Fruit fly (Drosophila melanogaster) whole organism, embryonic: ENCODE measurements around the gene CG43295.

Experiments used
- B-H2 ChIP-seq: fragments of 200-800 bp; sonication (Bioruptor generic); optimal IDR thresholded peaks from 2 replicates; lab custom pipeline; 2018; ENCODE audit warnings: missing biosample characterization, mild to moderate bottlenecking, missing genetic modification characterization
- CG10366 ChIP-seq: fragments of 200-800 bp; sonication (Bioruptor generic); IDR thresholded peaks from 2 replicates; pipeline ENCODE4 v1.3.6; 2022; ENCODE audit warnings: missing biosample characterization, missing genetic modification characterization
- CG11456 ChIP-seq: fragments of 200-800 bp; sonication (Bioruptor generic); IDR thresholded peaks from 3 replicates; pipeline ENCODE4 v1.3.6; 2022; ENCODE audit warnings: missing biosample characterization, missing genetic modification characterization
- CG12104 ChIP-seq: fragments of 200-800 bp; sonication (Bioruptor generic); optimal IDR thresholded peaks from 3 replicates; lab custom pipeline; 2016; ENCODE audit warnings: missing biosample characterization, missing genetic modification characterization
- CG13775 ChIP-seq: fragments of 200-800 bp; sonication (Bioruptor generic); optimal IDR thresholded peaks from 3 replicates; lab custom pipeline; 2017; ENCODE audit warnings: missing biosample characterization, mild to moderate bottlenecking, missing genetic modification characterization
- CG13894 ChIP-seq: fragments of 200-800 bp; sonication (Bioruptor generic); optimal IDR thresholded peaks from 3 replicates; lab custom pipeline; 2018; ENCODE audit warnings: missing biosample characterization, mild to moderate bottlenecking, missing genetic modification characterization, moderate library complexity
- CG14860 ChIP-seq: fragments of 200-800 bp; sonication (Bioruptor generic); IDR thresholded peaks from 3 replicates; pipeline ENCODE4 v1.3.6; 2022; ENCODE audit warnings: missing biosample characterization, missing genetic modification characterization; ENCODE audit not compliant: partially characterized antibody
- CG15011 ChIP-seq: fragments of 200-800 bp; sonication (Bioruptor generic); optimal IDR thresholded peaks from 3 replicates; lab custom pipeline; 2018; ENCODE audit warnings: missing biosample characterization, mild to moderate bottlenecking, missing genetic modification characterization
- CG15479 ChIP-seq: fragments of 200-800 bp; sonication (Bioruptor generic); optimal IDR thresholded peaks from 3 replicates; lab custom pipeline; 2019; ENCODE audit warnings: missing biosample characterization, mild to moderate bottlenecking, missing genetic modification characterization, moderate library complexity
- CG1602 ChIP-seq: fragments of 200-800 bp; sonication (Bioruptor generic); optimal IDR thresholded peaks from 3 replicates; lab custom pipeline; 2016; ENCODE audit warnings: missing biosample characterization, missing genetic modification characterization
- CG16813 ChIP-seq: fragments of 200-800 bp; sonication (Bioruptor generic); IDR thresholded peaks from 3 replicates; pipeline ENCODE4 v1.3.6; 2022; ENCODE audit warnings: missing biosample characterization, missing genetic modification characterization; ENCODE audit not compliant: partially characterized antibody
- CG16863 ChIP-seq: fragments of 200-800 bp; sonication (Bioruptor generic); optimal IDR thresholded peaks from 3 replicates; lab custom pipeline; 2016; ENCODE audit warnings: missing biosample characterization, missing genetic modification characterization
- CG17802 ChIP-seq: fragments of 200-800 bp; sonication (Bioruptor generic); optimal IDR thresholded peaks from 2 replicates; lab custom pipeline; 2018; ENCODE audit warnings: missing biosample characterization, mild to moderate bottlenecking, missing genetic modification characterization, moderate library complexity
- CG17912 ChIP-seq: fragments of 200-800 bp; sonication (Bioruptor generic); optimal IDR thresholded peaks from 2 replicates; lab custom pipeline; 2018; ENCODE audit warnings: missing biosample characterization, mild to moderate bottlenecking, missing genetic modification characterization
- CG18619 ChIP-seq: fragments of 200-800 bp; sonication (Bioruptor generic); optimal IDR thresholded peaks from 3 replicates; lab custom pipeline; 2017; ENCODE audit warnings: missing biosample characterization, mild to moderate bottlenecking, missing genetic modification characterization
- CG32532 ChIP-seq: fragments of 200-800 bp; sonication (Bioruptor generic); IDR thresholded peaks from 2 replicates; pipeline ENCODE4 v1.3.6; 2022; ENCODE audit warnings: missing biosample characterization, missing genetic modification characterization
- CG32772 ChIP-seq: fragments of 200-800 bp; sonication (Bioruptor generic); IDR thresholded peaks from 2 replicates; pipeline ENCODE4 v1.3.6; 2022; ENCODE audit warnings: missing biosample characterization, missing genetic modification characterization
- CG3281 ChIP-seq: fragments of 200-800 bp; sonication (Bioruptor generic); optimal IDR thresholded peaks from 3 replicates; lab custom pipeline; 2017; ENCODE audit warnings: missing biosample characterization, mild to moderate bottlenecking, missing genetic modification characterization
- CG7963 ChIP-seq: fragments of 200-800 bp; sonication (Bioruptor generic); IDR thresholded peaks from 3 replicates; pipeline ENCODE4 v1.3.6; 2022; ENCODE audit warnings: missing biosample characterization, missing genetic modification characterization; ENCODE audit not compliant: partially characterized antibody
- CG7987 ChIP-seq: fragments of 200-800 bp; sonication (Bioruptor generic); optimal IDR thresholded peaks from 2 replicates; lab custom pipeline; 2018; ENCODE audit warnings: missing biosample characterization, mild to moderate bottlenecking, missing genetic modification characterization, moderate library complexity
- CG8478 ChIP-seq: fragments of >200 bp; optimal IDR thresholded peaks from 2 replicates; lab custom pipeline; 2018
- Dref ChIP-seq: fragments of 200-800 bp; sonication (Bioruptor generic); IDR thresholded peaks from 2 replicates; pipeline ENCODE4 v1.3.6; 2022; ENCODE audit warnings: missing biosample characterization, missing genetic modification characterization
- Drgx ChIP-seq: fragments of 200-800 bp; sonication (Bioruptor generic); IDR thresholded peaks from 2 replicates; pipeline ENCODE4 v1.3.6; 2022; ENCODE audit warnings: missing biosample characterization, missing genetic modification characterization
- GATAe ChIP-seq: fragments of 200-800 bp; sonication (Bioruptor generic); conservative IDR thresholded peaks from 2 replicates; pipeline ENCODE4 v1.3.6; 2022; ENCODE audit warnings: missing biosample characterization, missing genetic modification characterization
- HLHmδ ChIP-seq: fragments of 200-800 bp; sonication (Bioruptor generic); optimal IDR thresholded peaks from 2 replicates; lab custom pipeline; 2018; ENCODE audit warnings: missing biosample characterization, mild to moderate bottlenecking, missing genetic modification characterization, moderate library complexity
- Hr3 ChIP-seq: fragments of 200-800 bp; sonication (Bioruptor generic); optimal IDR thresholded peaks from 3 replicates; lab custom pipeline; 2016; ENCODE audit warnings: missing biosample characterization, missing genetic modification characterization
- Lim3 ChIP-seq: fragments of 200-800 bp; sonication (Bioruptor generic); IDR thresholded peaks from 2 replicates; pipeline ENCODE4 v1.3.6; 2022; ENCODE audit warnings: missing biosample characterization, missing genetic modification characterization
- MTF-1 ChIP-seq: fragments of 200-800 bp; sonication (Bioruptor generic); optimal IDR thresholded peaks from 2 replicates; lab custom pipeline; 2018; ENCODE audit warnings: missing biosample characterization, mild to moderate bottlenecking, missing genetic modification characterization, borderline replicate concordance
- Myb ChIP-seq: fragments of 200-800 bp; sonication (Bioruptor generic); optimal IDR thresholded peaks from 2 replicates; lab custom pipeline; 2016; ENCODE audit warnings: missing biosample characterization, missing genetic modification characterization
- NK7.1 ChIP-seq: fragments of 200-800 bp; sonication (Bioruptor generic); optimal IDR thresholded peaks from 3 replicates; lab custom pipeline; 2016; ENCODE audit warnings: missing biosample characterization, missing genetic modification characterization
- Nf-YA ChIP-seq: fragments of 200-800 bp; sonication (Bioruptor generic); IDR thresholded peaks from 2 replicates; pipeline ENCODE4 v1.3.6; 2022; ENCODE audit warnings: missing biosample characterization, missing genetic modification characterization
- Six4 ChIP-seq: fragments of 200-800 bp; sonication (Bioruptor generic); optimal IDR thresholded peaks from 2 replicates; lab custom pipeline; 2016; ENCODE audit warnings: missing biosample characterization, missing genetic modification characterization
- YL-1 ChIP-seq: fragments of 200-800 bp; sonication (Bioruptor generic); optimal IDR thresholded peaks from 3 replicates; lab custom pipeline; 2017; ENCODE audit warnings: missing biosample characterization, mild to moderate bottlenecking, missing genetic modification characterization
- bcd ChIP-seq: fragments of 200-800 bp; sonication (Bioruptor generic); optimal IDR thresholded peaks from 2 replicates; lab custom pipeline; 2017; ENCODE audit warnings: missing biosample characterization, mild to moderate bottlenecking, missing genetic modification characterization
- chn ChIP-seq: fragments of 200-800 bp; sonication (Bioruptor generic); optimal IDR thresholded peaks from 2 replicates; lab custom pipeline; 2016; ENCODE audit warnings: missing biosample characterization, missing genetic modification characterization
- cwo ChIP-seq: fragments of 200-800 bp; sonication (Bioruptor generic); optimal IDR thresholded peaks from 3 replicates; lab custom pipeline; 2017; ENCODE audit warnings: missing biosample characterization, missing genetic modification characterization, mild to moderate bottlenecking, moderate library complexity, missing genetic modification reagents
- dmrt99B ChIP-seq: fragments of 200-800 bp; sonication (Bioruptor generic); optimal IDR thresholded peaks from 2 replicates; lab custom pipeline; 2018; ENCODE audit warnings: missing biosample characterization, mild to moderate bottlenecking, missing genetic modification characterization, moderate library complexity
- ewg ChIP-seq: fragments of 200-800 bp; sonication (Bioruptor generic); optimal IDR thresholded peaks from 3 replicates; lab custom pipeline; 2017; ENCODE audit warnings: mild to moderate bottlenecking, missing biosample characterization, missing genetic modification reagents, missing genetic modification characterization
- gem ChIP-seq: fragments of 200-800 bp; sonication (Bioruptor generic); optimal IDR thresholded peaks from 2 replicates; lab custom pipeline; 2019; ENCODE audit warnings: missing biosample characterization, mild to moderate bottlenecking, missing genetic modification characterization, moderate library complexity
- lab ChIP-seq: fragments of 200-800 bp; sonication (Bioruptor generic); optimal IDR thresholded peaks from 3 replicates; lab custom pipeline; 2017; ENCODE audit warnings: missing biosample characterization, missing genetic modification characterization, mild to moderate bottlenecking, moderate library complexity, missing genetic modification reagents
- nom ChIP-seq: fragments of 200-800 bp; sonication (Bioruptor generic); optimal IDR thresholded peaks from 2 replicates; lab custom pipeline; 2017; ENCODE audit warnings: missing biosample characterization, missing genetic modification characterization, mild to moderate bottlenecking, moderate library complexity, missing genetic modification reagents
- odd ChIP-seq: fragments of 200-800 bp; sonication (Bioruptor generic); optimal IDR thresholded peaks from 2 replicates; lab custom pipeline; 2017; ENCODE audit warnings: missing biosample characterization, mild to moderate bottlenecking, missing genetic modification characterization
- shn ChIP-seq: fragments of 200-800 bp; sonication (Bioruptor generic); optimal IDR thresholded peaks from 3 replicates; lab custom pipeline; 2016; ENCODE audit warnings: missing biosample characterization, missing genetic modification characterization
- slp2 ChIP-seq: fragments of 200-800 bp; sonication (Bioruptor generic); optimal IDR thresholded peaks from 2 replicates; lab custom pipeline; 2016; ENCODE audit warnings: missing biosample characterization, missing genetic modification characterization
- sug ChIP-seq: fragments of 200-800 bp; optimal IDR thresholded peaks from 2 replicates; lab custom pipeline; 2019; ENCODE audit warnings: missing biosample characterization, mild to moderate bottlenecking, missing genetic modification characterization, moderate library complexity
- tll ChIP-seq, 2 experiments: fragments of 200-800 bp in 1 of 2; fragments of >200 bp in 1 of 2; sonication (Bioruptor generic) in 1 of 2; optimal IDR thresholded peaks; 2 replicates each; lab custom pipeline; 2017 to 2019; ENCODE audit warnings: missing biosample characterization in 2 of 2, missing genetic modification characterization in 2 of 2, mild to moderate bottlenecking in 1 of 2, moderate library complexity in 1 of 2
- toy ChIP-seq: fragments of 200-800 bp; sonication (Bioruptor generic); IDR thresholded peaks from 2 replicates; pipeline ENCODE4 v1.3.6; 2022; ENCODE audit warnings: missing biosample characterization, missing genetic modification characterization
- trem ChIP-seq: fragments of 200-800 bp; optimal IDR thresholded peaks from 3 replicates; lab custom pipeline; 2019; ENCODE audit warnings: missing biosample characterization, mild to moderate bottlenecking, missing genetic modification characterization, moderate library complexity
- wor ChIP-seq: fragments of 200-800 bp; sonication (Bioruptor generic); IDR thresholded peaks from 2 replicates; pipeline ENCODE4 v1.3.6; 2022; ENCODE audit warnings: missing biosample characterization, missing genetic modification characterization
- zen ChIP-seq: fragments of 200-800 bp; sonication (Bioruptor generic); optimal IDR thresholded peaks from 3 replicates; lab custom pipeline; 2018; ENCODE audit warnings: missing biosample characterization, mild to moderate bottlenecking, missing genetic modification characterization, moderate library complexity
- zfh2 ChIP-seq: fragments of 200-800 bp; sonication (Bioruptor generic); optimal IDR thresholded peaks from 2 replicates; lab custom pipeline; 2016; ENCODE audit warnings: missing biosample characterization, missing genetic modification characterization

CG43295 gene

DNA sequence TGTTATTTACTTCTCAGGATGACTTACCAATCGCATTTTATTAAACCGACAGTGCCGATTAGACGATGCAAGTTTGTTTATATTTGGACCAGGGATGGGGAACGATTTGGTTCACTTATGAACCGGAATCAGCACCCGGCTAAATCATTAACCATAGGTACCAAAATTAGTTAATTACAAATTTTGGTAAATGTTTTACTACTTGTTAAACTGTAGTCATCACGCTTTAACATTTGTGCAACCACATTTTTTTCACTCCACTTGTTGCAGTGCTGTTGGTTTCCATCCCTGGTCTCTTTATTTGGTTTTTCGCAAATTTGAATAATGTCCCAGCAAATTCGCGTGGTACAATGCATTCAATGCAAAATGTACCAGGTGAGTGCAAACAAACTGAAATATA lies at the start of gene CG43295, which contains the start of gene IntS9 (continued):
- TF ChIP-seq wor (GFP tag; lab: Robert Waterston, UW) (peak; percentile 69), CG13894 (tag; lab: Kevin White, UChicago) (no peak), CG32532 (peak; percentile 86), CG17802 (tag; lab: Kevin White, UChicago) (peak; percentile 64), CG15479 (no peak), CG16863 (GFP tag; lab: Kevin White, UChicago) (peak; percentile 87), Lim3 (GFP tag; lab: Robert Waterston, UW) (no peak), dmrt99B (no peak), CG13775 (GFP tag; lab: Kevin White, UChicago) (peak; percentile 84), YL-1 (GFP tag; lab: Kevin White, UChicago) (peak; percentile 65), lab (GFP tag; lab: Kevin White, UChicago) (no peak), Drgx (GFP tag; lab: Robert Waterston, UW) (peak; percentile 84), Hr3 (peak; percentile 83), zen (tag; lab: Kevin White, UChicago) (peak; percentile 86), Dref (GFP tag; lab: Robert Waterston, UW) (peak; percentile 26; the same call in 1 of the 2 replicates), nom (no peak), CG7963 (GFP tag; lab: Robert Waterston, UW) (no peak), MTF-1 (no peak), NK7.1 (GFP tag; lab: Kevin White, UChicago) (peak; percentile 62), CG16813 (GFP tag; lab: Robert Waterston, UW) (no peak), ewg (GFP tag; lab: Kevin White, UChicago) (peak; percentile 63), toy (GFP tag; lab: Robert Waterston, UW) (no peak), chn (GFP tag; lab: Kevin White, UChicago) (peak; percentile 90), cwo (GFP tag; lab: Kevin White, UChicago) (no peak), CG18619 (GFP tag; lab: Kevin White, UChicago) (peak; percentile 41), CG1602 (GFP tag; lab: Kevin White, UChicago) (peak; percentile 81), CG15011 (no peak), tll (GFP tag; optimal IDR thresholded peaks at IDR 0.05; lab: Kevin White, UChicago) (no peak), CG3281 (GFP tag; lab: Kevin White, UChicago) (peak; percentile 72), Nf-YA (GFP tag; lab: Robert Waterston, UW) (peak; percentile 65; the same call in 1 of the 2 replicates), B-H2 (no peak), Myb (GFP tag; lab: Kevin White, UChicago) (peak; percentile 70), CG17912 (peak; percentile 16), CG8478 (lab: Kevin White, UChicago) (no peak), bcd (GFP tag; lab: Kevin White, UChicago) (peak; percentile 72), sug (tag; lab: Kevin White, UChicago) (no peak), GATAe (GFP tag; lab: Robert Waterston, UW) (peak; percentile 46), zfh2 (GFP tag; lab: Kevin White, UChicago) (peak; percentile 91), slp2 (GFP tag; lab: Kevin White, UChicago) (peak; percentile 81), odd (GFP tag; lab: Kevin White, UChicago) (no peak), CG14860 (no peak), CG10366 (GFP tag; lab: Robert Waterston, UW) (peak; percentile 79), HLHmδ (no peak), trem (tag; lab: Kevin White, UChicago) (peak; percentile 83), CG32772 (GFP tag; lab: Robert Waterston, UW) (peak; percentile 77), shn (peak; percentile 88), CG7987 (GFP tag; lab: Kevin White, UChicago) (peak; percentile 56), gem (tag; lab: Kevin White, UChicago) (no peak), CG11456 (GFP tag; lab: Robert Waterston, UW) (peak; percentile 80), Six4 (peak; percentile 82), CG12104 (GFP tag; lab: Kevin White, UChicago) (peak; percentile 44)
